Fruit fly (Drosophila melanogaster) whole organism, embryonic: ENCODE measurements around the gene CG32650.

Experiments used
- Abd-B ChIP-seq: fragments of 200-800 bp; sonication (Bioruptor generic); optimal IDR thresholded peaks from 2 replicates; lab custom pipeline; 2018; ENCODE audit warnings: missing biosample characterization, mild to moderate bottlenecking, missing genetic modification characterization, moderate library complexity
- CG9797 ChIP-seq: fragments of 200-800 bp; sonication (Bioruptor generic); optimal IDR thresholded peaks from 3 replicates; lab custom pipeline; 2018; ENCODE audit warnings: missing biosample characterization, mild to moderate bottlenecking, missing genetic modification characterization
- Dip3 ChIP-seq: fragments of 200-800 bp; sonication (Bioruptor generic); optimal IDR thresholded peaks from 3 replicates; lab custom pipeline; 2016; ENCODE audit warnings: missing biosample characterization, missing genetic modification characterization
- NFAT ChIP-seq: fragments of 200-800 bp; sonication (Bioruptor generic); IDR thresholded peaks from 2 replicates; pipeline ENCODE4 v1.3.6; 2022; ENCODE audit warnings: missing biosample characterization, missing genetic modification characterization
- Neu2 ChIP-seq: fragments of 200-800 bp; sonication (Bioruptor generic); optimal IDR thresholded peaks from 3 replicates; lab custom pipeline; 2016; ENCODE audit warnings: missing biosample characterization, missing genetic modification characterization, borderline replicate concordance
- Sox100B ChIP-seq: fragments of 200-800 bp; sonication (Bioruptor generic); optimal IDR thresholded peaks from 3 replicates; lab custom pipeline; 2018; ENCODE audit warnings: missing biosample characterization, mild to moderate bottlenecking, missing genetic modification characterization
- ato ChIP-seq: fragments of 200-800 bp; sonication (Bioruptor generic); IDR thresholded peaks from 2 replicates; pipeline ENCODE4 v1.3.6; 2022; ENCODE audit warnings: missing biosample characterization, missing genetic modification characterization; ENCODE audit not compliant: partially characterized antibody
- rib ChIP-seq: fragments of 200-800 bp; sonication (Bioruptor generic); IDR thresholded peaks from 2 replicates; pipeline ENCODE4 v1.3.6; 2022; ENCODE audit warnings: missing biosample characterization, missing genetic modification characterization
- tgo ChIP-seq: fragments of 200-800 bp; sonication (Bioruptor generic); IDR thresholded peaks from 3 replicates; pipeline ENCODE4 v1.3.6; 2022; ENCODE audit warnings: missing biosample characterization, missing genetic modification characterization

- TF ChIP-seq CG9797 (GFP tag; lab: Kevin White, UChicago) (no peak), Sox100B (GFP tag; lab: Kevin White, UChicago) (no peak), rib (GFP tag; lab: Robert Waterston, UW) (no peak), Dip3 (GFP tag; lab: Kevin White, UChicago) (no peak), Neu2 (GFP tag; lab: Kevin White, UChicago) (no peak), Abd-B (GFP tag; lab: Kevin White, UChicago) (no peak), ato (GFP tag; lab: Robert Waterston, UW) (0 out of 2 replicates have a peak, but pooled peaks have one; percentile 28), tgo (GFP tag; lab: Robert Waterston, UW) (no peak), NFAT (GFP tag; lab: Robert Waterston, UW) (no peak)
Observed at dm6 chrX:12905901-12906689, 7.6 kb upstream of the CG32650 start, which contains the start of gene CG4404.
